Worm (Caenorhabditis elegans) whole organism, L3 larva: ENCODE measurements around the gene F59A6.12.

Source experiments
- daf-12 ChIP-seq: fragments of 150-350 bp; optimal IDR thresholded peaks from 2 replicates; lab custom pipeline; 2014; ENCODE audit warnings: missing biosample characterization, missing genetic modification reagents, missing genetic modification characterization
- jun-1 ChIP-seq: fragments of 150-350 bp; optimal IDR thresholded peaks from 2 replicates; lab custom pipeline; 2014; ENCODE audit warnings: missing biosample characterization, missing genetic modification reagents, missing genetic modification characterization
- lin-39 ChIP-seq: fragments of 150-350 bp; optimal IDR thresholded peaks from 2 replicates; lab custom pipeline; 2018; ENCODE audit warnings: missing biosample characterization, missing genetic modification reagents, missing genetic modification characterization
- pqm-1 ChIP-seq: fragments of 150-350 bp; optimal IDR thresholded peaks from 2 replicates; lab custom pipeline; 2017; ENCODE audit warnings: missing biosample characterization, missing genetic modification characterization, inconsistent platforms

ce11 chrII:5021518-5021917 is 9.6 kb upstream of the F59A6.12 start:
- no peak for TF ChIP-seq pqm-1
- TF ChIP-seq daf-12 (tag; lab: Kevin White, UChicago) = no peak
- TF ChIP-seq lin-39 (tag; lab: Kevin White, UChicago) = no peak
- TF ChIP-seq jun-1 (tag; lab: Kevin White, UChicago) = no peak
